Fruit fly (Drosophila melanogaster): Measurements from ENCODE around the gene CG10466.

The CG10466 gene

DNA sequence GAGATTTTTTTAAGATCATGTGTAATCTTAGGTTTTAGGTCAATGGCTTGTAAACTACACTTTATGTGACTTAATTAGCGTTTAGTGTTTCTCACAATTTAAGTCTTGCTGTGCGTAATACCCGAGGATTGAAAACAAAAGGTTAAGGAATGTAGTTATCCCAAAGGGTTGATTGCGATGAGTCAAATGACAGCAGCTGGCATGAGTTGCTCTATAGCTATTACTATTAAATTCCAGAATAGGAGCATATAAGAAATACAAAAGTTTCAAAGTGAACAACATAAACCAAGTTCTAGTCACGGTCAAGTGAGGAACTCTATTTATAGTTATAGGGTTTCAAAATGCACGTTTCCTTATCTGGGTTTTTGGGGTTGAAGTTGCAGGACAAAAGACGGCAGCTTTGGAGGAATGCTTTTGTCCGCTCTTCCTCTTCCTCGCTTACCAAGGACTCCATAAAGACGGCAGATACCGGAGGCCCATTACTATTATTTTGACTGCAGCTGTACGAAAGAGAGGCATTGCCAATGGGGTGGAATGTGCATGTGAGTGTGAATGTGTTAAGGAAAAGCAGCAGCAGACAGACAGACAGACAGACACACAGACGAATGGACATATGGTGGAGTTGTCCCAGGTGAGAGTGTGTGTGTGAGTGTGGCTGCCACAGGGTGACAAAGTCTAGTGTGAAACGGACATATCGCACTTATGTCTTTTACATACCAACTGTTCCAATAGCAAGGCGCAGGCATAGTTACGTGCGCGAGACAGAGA is 1.2 kb upstream of the CG10466 start (continued):
- TF ChIP-seq CG18011 (GFP tag; optimal IDR thresholded peaks at IDR 0.05) (no peak), Stat92E (GFP tag; optimal IDR thresholded peaks at IDR 0.05) (peak in 1 of 3 experiments; percentile 66), tgo (GFP tag; IDR thresholded peaks at IDR 0.05) (no peak), CG1603 (tag; optimal IDR thresholded peaks at IDR 0.05) (no peak), ara (GFP tag; IDR thresholded peaks at IDR 0.05) (0 out of 2 replicates have a peak, but pooled peaks have one; percentile 3), caup (GFP tag; optimal IDR thresholded peaks at IDR 0.05; ENCODE audit: severe bottlenecking) (no peak), btn (GFP tag; optimal IDR thresholded peaks at IDR 0.05) (no peak), sens (GFP tag) (peak; percentile 23), Eip74EF (GFP tag; optimal IDR thresholded peaks at IDR 0.05) (peak in 1 of 2 experiments; percentile 36), Asciz (GFP tag; optimal IDR thresholded peaks at IDR 0.05) (no peak), disco-r (GFP tag; optimal IDR thresholded peaks at IDR 0.05) (no peak), CG15514 (GFP tag; optimal IDR thresholded peaks at IDR 0.05) (no peak), CG18262 (tag; optimal IDR thresholded peaks at IDR 0.05) (peak; percentile 15), slbo (GFP tag; IDR thresholded peaks at IDR 0.05) (no peak), Hr39 (optimal IDR thresholded peaks at IDR 0.05) (no peak), CG6791 (GFP tag; IDR thresholded peaks at IDR 0.05; ENCODE audit: partially characterized antibody) (peak; percentile 44; the same call in 1 of the 3 replicates), CG13775 (GFP tag; optimal IDR thresholded peaks at IDR 0.05) (no peak), ato (GFP tag; IDR thresholded peaks at IDR 0.05; ENCODE audit: partially characterized antibody) (0 out of 2 replicates have a peak, but pooled peaks have one; percentile 22), CG34224 (GFP tag; IDR thresholded peaks at IDR 0.05; ENCODE audit: partially characterized antibody) (no peak), Fer1 (GFP tag; optimal IDR thresholded peaks at IDR 0.05) (no peak), CG15073 (GFP tag; optimal IDR thresholded peaks at IDR 0.05) (no peak), CG7839 (tag; optimal IDR thresholded peaks at IDR 0.05) (no peak), HmgZ (tag; optimal IDR thresholded peaks at IDR 0.05) (no peak), CG2199 (GFP tag; IDR thresholded peaks at IDR 0.05) (0 out of 3 replicates have a peak, but pooled peaks have one; percentile 65), CG8924 (tag; optimal IDR thresholded peaks at IDR 0.05) (no peak), repo (GFP tag; optimal IDR thresholded peaks at IDR 0.05) (no peak), CG9932 (GFP tag; IDR thresholded peaks at IDR 0.05) (no peak), Hey (tag; optimal IDR thresholded peaks at IDR 0.05) (no peak), CG10431 (GFP tag; optimal IDR thresholded peaks at IDR 0.05) (no peak), Sox102F (GFP tag; optimal IDR thresholded peaks at IDR 0.05) (no peak), CG10565 (GFP tag; optimal IDR thresholded peaks at IDR 0.05) (no peak), tap (tag; optimal IDR thresholded peaks at IDR 0.05) (peak; percentile 14), dmrt11E (tag; optimal IDR thresholded peaks at IDR 0.05) (peak; percentile 18), CG2120 (GFP tag; optimal IDR thresholded peaks at IDR 0.05) (no peak), chif (GFP tag; optimal IDR thresholded peaks at IDR 0.05) (no peak), CG10543 (GFP tag; optimal IDR thresholded peaks at IDR 0.05) (no peak), crc (GFP tag; optimal IDR thresholded peaks at IDR 0.05) (no peak), CG11504 (tag; optimal IDR thresholded peaks at IDR 0.05) (peak; percentile 34), sd (tag; optimal IDR thresholded peaks at IDR 0.05) (peak; percentile 86)
